Fruit fly (Drosophila melanogaster): Measurements from ENCODE around the gene gdl-ORF39.
A peak's percentile ranks its signal among the peaks of the same experiment; 100 is the strongest.

Gene gdl-ORF39

dm6 chr3L:15534274-15535227, 25.3 kb downstream of the gdl-ORF39 start (continued):
- TF ChIP-seq mirr (GFP tag; optimal IDR thresholded peaks at IDR 0.05) (no peak), MBD-R2 (GFP tag; IDR thresholded peaks at IDR 0.05) (no peak), CG17186 (GFP tag; optimal IDR thresholded peaks at IDR 0.05) (no peak), Camta (GFP tag; optimal IDR thresholded peaks at IDR 0.05) (peak; percentile 51), Hr51 (GFP tag; optimal IDR thresholded peaks at IDR 0.05) (peak in 1 of 2 experiments; percentile 77), Dip2 (GFP tag; IDR thresholded peaks at IDR 0.05) (no peak), pnt (GFP tag; optimal IDR thresholded peaks at IDR 0.05) (peak; percentile 56), CG4707 (GFP tag; optimal IDR thresholded peaks at IDR 0.05) (no peak), CG6854 (GFP tag; optimal IDR thresholded peaks at IDR 0.05) (peak; percentile 27), inv (GFP tag; IDR thresholded peaks at IDR 0.05; ENCODE audit: partially characterized antibody) (no peak), Dbx (GFP tag; IDR thresholded peaks at IDR 0.05) (0 out of 3 replicates have a peak, but pooled peaks have one; percentile 16), stwl (tag; optimal IDR thresholded peaks at IDR 0.05) (no peak), CG4282 (GFP tag; optimal IDR thresholded peaks at IDR 0.05) (no peak), tgo (GFP tag; IDR thresholded peaks at IDR 0.05) (no peak), grau (tag; optimal IDR thresholded peaks at IDR 0.05) (peak; percentile 73), CG17359 (tag; optimal IDR thresholded peaks at IDR 0.05) (peak; percentile 46), crc (GFP tag; optimal IDR thresholded peaks at IDR 0.05) (no peak), D (optimal IDR thresholded peaks at IDR 0.05) (no peak), D (GFP tag; optimal IDR thresholded peaks at IDR 0.05) (peak; percentile 43), unc-4 (GFP tag; IDR thresholded peaks at IDR 0.05; ENCODE audit: partially characterized antibody) (no peak), CG4854 (GFP tag; optimal IDR thresholded peaks at IDR 0.05) (no peak), CG13424 (tag; optimal IDR thresholded peaks at IDR 0.05) (peak; percentile 68), aop (GFP tag; IDR thresholded peaks at IDR 0.05) (peak; percentile 48; the same call in 1 of the 2 replicates), sc (optimal IDR thresholded peaks at IDR 0.05) (no peak), sc (GFP tag; optimal IDR thresholded peaks at IDR 0.05) (peak; percentile 39), CG34422 (GFP tag; IDR thresholded peaks at IDR 0.05) (peak; percentile 67), bcd (GFP tag; optimal IDR thresholded peaks at IDR 0.05) (peak; percentile 72), CG3847 (GFP tag; IDR thresholded peaks at IDR 0.05) (peak; percentile 51), CG31365 (tag; optimal IDR thresholded peaks at IDR 0.05) (no peak), CG12219 (GFP tag; optimal IDR thresholded peaks at IDR 0.05) (peak; percentile 13), NK7.1 (GFP tag; optimal IDR thresholded peaks at IDR 0.05) (no peak), ranshi (GFP tag; IDR thresholded peaks at IDR 0.05) (no peak; the same call in 1 of the 2 replicates), CG32772 (GFP tag; IDR thresholded peaks at IDR 0.05) (no peak; the same call in none of the 2 replicates), CG12744 (GFP tag; optimal IDR thresholded peaks at IDR 0.05) (no peak), Elba2 (GFP tag; optimal IDR thresholded peaks at IDR 0.05) (no peak), ham (GFP tag; IDR thresholded peaks at IDR 0.05) (no peak), CG7928 (GFP tag; optimal IDR thresholded peaks at IDR 0.05) (no peak), CG30431 (GFP tag; optimal IDR thresholded peaks at IDR 0.05) (peak; percentile 36), CG16863 (GFP tag; optimal IDR thresholded peaks at IDR 0.05) (peak; percentile 62), CG6654 (GFP tag; optimal IDR thresholded peaks at IDR 0.05) (peak; percentile 30), org-1 (GFP tag; optimal IDR thresholded peaks at IDR 0.05) (peak; percentile 65), CG16815 (GFP tag; optimal IDR thresholded peaks at IDR 0.05) (peak; percentile 77), Asciz (GFP tag; optimal IDR thresholded peaks at IDR 0.05) (peak; percentile 46), Abd-B (GFP tag; optimal IDR thresholded peaks at IDR 0.05) (peak; percentile 68), CG11560 (tag; IDR thresholded peaks at IDR 0.05) (peak; percentile 52; the same call in 1 of the 3 replicates), tx (GFP tag; optimal IDR thresholded peaks at IDR 0.05) (peak; percentile 9), HLH54F (GFP tag; optimal IDR thresholded peaks at IDR 0.05) (peak; percentile 68), Hmx (GFP tag; optimal IDR thresholded peaks at IDR 0.05) (peak; percentile 49), gcm2 (GFP tag; optimal IDR thresholded peaks at IDR 0.05) (no peak)

Data from whole organism, embryonic.